Fruit fly (Drosophila melanogaster): ENCODE data around the gene Ude.

The Ude gene

dm6 chr3R:24810844-24811625 is 11.6 kb upstream of the Ude start (continued):
- TF ChIP-seq tap (tag; optimal IDR thresholded peaks at IDR 0.05) (peak; percentile 90), CG8765 (GFP tag; IDR thresholded peaks at IDR 0.05) (peak; percentile 20; the same call in 1 of the 2 replicates), fd96Cb (tag; optimal IDR thresholded peaks at IDR 0.05) (peak; percentile 88), CG6175 (GFP tag; IDR thresholded peaks at IDR 0.05) (peak; percentile 79; the same call in 2 of the 3 replicates), lbe (GFP tag; optimal IDR thresholded peaks at IDR 0.05) (peak; percentile 76), CG17802 (tag; optimal IDR thresholded peaks at IDR 0.05) (peak; percentile 67), CG17612 (GFP tag; IDR thresholded peaks at IDR 0.05) (peak; percentile 68; the same call in 1 of the 2 replicates), unc-4 (GFP tag; IDR thresholded peaks at IDR 0.05; ENCODE audit: partially characterized antibody) (no peak), Hsf (GFP tag; optimal IDR thresholded peaks at IDR 0.05) (peak; percentile 88), sqz (GFP tag; optimal IDR thresholded peaks at IDR 0.05) (peak; percentile 43), CG30431 (GFP tag; optimal IDR thresholded peaks at IDR 0.05) (peak; percentile 73), Usf (GFP tag; optimal IDR thresholded peaks at IDR 0.05) (peak; percentile 60), CG13894 (tag; optimal IDR thresholded peaks at IDR 0.05) (peak; percentile 79), repo (GFP tag; optimal IDR thresholded peaks at IDR 0.05) (peak; percentile 78), chinmo (GFP tag; IDR thresholded peaks at IDR 0.05; ENCODE audit: partially characterized antibody) (no peak), HLHmδ (GFP tag; optimal IDR thresholded peaks at IDR 0.05) (no peak), CG6689 (GFP tag; IDR thresholded peaks at IDR 0.05) (peak; percentile 88), Sry-β (GFP tag; optimal IDR thresholded peaks at IDR 0.05) (no peak), Bteb2 (GFP tag; optimal IDR thresholded peaks at IDR 0.05) (peak; percentile 75), CG17912 (GFP tag; optimal IDR thresholded peaks at IDR 0.05) (peak; percentile 49), CG3065 (GFP tag; optimal IDR thresholded peaks at IDR 0.05) (no peak), CG31224 (GFP tag; IDR thresholded peaks at IDR 0.05) (peak; percentile 78), pum (GFP tag; optimal IDR thresholded peaks at IDR 0.05) (peak; percentile 67), CG16813 (GFP tag; IDR thresholded peaks at IDR 0.05; ENCODE audit: partially characterized antibody) (no peak), Fer3 (tag; optimal IDR thresholded peaks at IDR 0.05) (peak; percentile 90), CG5180 (GFP tag; optimal IDR thresholded peaks at IDR 0.05) (no peak), al (GFP tag; IDR thresholded peaks at IDR 0.05) (peak; percentile 87), CG12219 (GFP tag; optimal IDR thresholded peaks at IDR 0.05) (peak; percentile 92), CTCF (GFP tag; optimal IDR thresholded peaks at IDR 0.05) (peak; percentile 42), CG9609 (GFP tag; optimal IDR thresholded peaks at IDR 0.05) (peak; percentile 84), sisA (GFP tag; IDR thresholded peaks at IDR 0.05) (peak; percentile 87), CG15479 (GFP tag; optimal IDR thresholded peaks at IDR 0.05) (no peak), zf30C (GFP tag; optimal IDR thresholded peaks at IDR 0.05) (no peak), az2 (GFP tag; optimal IDR thresholded peaks at IDR 0.05) (peak; percentile 87), unpg (GFP tag; optimal IDR thresholded peaks at IDR 0.05) (peak; percentile 90), CG12942 (GFP tag; optimal IDR thresholded peaks at IDR 0.05) (peak; percentile 79), gce (GFP tag; IDR thresholded peaks at IDR 0.05) (peak; percentile 75; the same call in 1 of the 3 replicates), CG9797 (GFP tag; optimal IDR thresholded peaks at IDR 0.05) (no peak), ham (GFP tag; IDR thresholded peaks at IDR 0.05) (no peak), zen2 (GFP tag; IDR thresholded peaks at IDR 0.05; ENCODE audit: partially characterized antibody) (no peak), so (GFP tag; IDR thresholded peaks at IDR 0.05) (peak; percentile 88), CG10431 (GFP tag; optimal IDR thresholded peaks at IDR 0.05) (peak; percentile 54), PHDP (tag; optimal IDR thresholded peaks at IDR 0.05) (peak; percentile 92), CG8290 (GFP tag; optimal IDR thresholded peaks at IDR 0.05) (peak; percentile 8), CG8290 (tag; optimal IDR thresholded peaks at IDR 0.05) (peak in 1 of 2 experiments; percentile 98), her (GFP tag; optimal IDR thresholded peaks at IDR 0.05) (peak; percentile 79), sim (GFP tag; IDR thresholded peaks at IDR 0.05) (0 out of 2 replicates have a peak, but pooled peaks have one; percentile 12), sc (optimal IDR thresholded peaks at IDR 0.05) (no peak), sc (GFP tag; optimal IDR thresholded peaks at IDR 0.05) (peak; percentile 69), exex (tag; optimal IDR thresholded peaks at IDR 0.05) (peak; percentile 62)

Data from whole organism, embryonic.